Fruit fly (Drosophila melanogaster): Measurements from ENCODE around the gene Hipk.

Gene Hipk

DNA sequence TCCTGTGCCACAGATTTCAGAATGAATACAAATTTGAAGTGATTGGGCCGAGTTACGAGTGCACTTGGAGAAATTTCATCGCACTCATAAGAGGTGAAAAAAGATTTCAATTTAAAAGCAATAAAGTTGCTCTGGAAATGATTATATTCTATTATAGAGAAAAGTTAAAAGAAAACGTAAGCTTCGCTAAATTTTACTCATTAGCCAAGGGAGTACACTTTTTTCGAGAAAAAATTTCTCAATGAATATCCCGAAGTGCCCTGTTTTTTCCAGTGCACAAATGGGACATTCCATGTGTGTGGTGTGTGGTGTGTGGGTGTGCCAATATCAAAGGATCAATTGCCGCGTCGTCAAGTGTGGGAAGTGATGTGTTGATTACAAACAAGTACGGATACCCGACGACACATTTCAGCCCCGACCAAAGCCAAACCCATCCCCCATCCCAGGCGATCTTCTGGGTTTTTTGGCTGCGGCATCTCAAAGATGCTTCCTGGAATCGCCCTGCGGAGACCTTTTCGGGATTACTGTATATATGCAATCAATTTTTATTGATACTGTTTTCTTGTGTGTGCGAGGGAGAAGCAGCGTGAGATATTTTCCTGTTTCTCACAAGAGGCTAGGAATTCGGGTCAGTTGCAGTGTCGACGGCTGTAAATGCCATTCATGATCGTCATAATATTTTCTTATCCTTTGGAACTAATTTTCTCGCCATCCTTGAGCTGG lies 70.9 kb downstream of the Hipk start (continued):
- no peak for TF ChIP-seq Jarid2 (GFP tag; optimal IDR thresholded peaks at IDR 0.05)
- TF ChIP-seq Gsc (GFP tag; IDR thresholded peaks at IDR 0.05): 0 out of 2 replicates have a peak, but pooled peaks have one; percentile 23
- TF ChIP-seq ro (GFP tag; IDR thresholded peaks at IDR 0.05): no peak
- no peak for TF ChIP-seq H15 (GFP tag; IDR thresholded peaks at IDR 0.05)
- no peak for TF ChIP-seq CG9437 (GFP tag; optimal IDR thresholded peaks at IDR 0.05)
- TF ChIP-seq Side (GFP tag; optimal IDR thresholded peaks at IDR 0.05): no peak
- no peak for TF ChIP-seq usp (GFP tag; optimal IDR thresholded peaks at IDR 0.05)
- no peak for TF ChIP-seq ap (GFP tag; IDR thresholded peaks at IDR 0.05)
- peak; percentile 22 for TF ChIP-seq pnt (GFP tag; optimal IDR thresholded peaks at IDR 0.05)
- no peak for TF ChIP-seq Eip74EF (GFP tag; optimal IDR thresholded peaks at IDR 0.05)
- no peak for TF ChIP-seq CG7372 (GFP tag; IDR thresholded peaks at IDR 0.05)
- no peak for TF ChIP-seq amos (GFP tag; IDR thresholded peaks at IDR 0.05; ENCODE audit: partially characterized antibody)
- no peak for TF ChIP-seq CG9215 (GFP tag; IDR thresholded peaks at IDR 0.05)
- no peak for TF ChIP-seq prd (optimal IDR thresholded peaks at IDR 0.05)
- TF ChIP-seq prd (GFP tag; IDR thresholded peaks at IDR 0.05): peak; percentile 88
- TF ChIP-seq CG1647 (GFP tag; optimal IDR thresholded peaks at IDR 0.05): no peak
- no peak for TF ChIP-seq en (GFP tag; optimal IDR thresholded peaks at IDR 0.05)
- peak; percentile 8 for TF ChIP-seq HLH54F (GFP tag; optimal IDR thresholded peaks at IDR 0.05)
- TF ChIP-seq Atf-2 (GFP tag; optimal IDR thresholded peaks at IDR 0.05): no peak
- TF ChIP-seq CG8359 (GFP tag; optimal IDR thresholded peaks at IDR 0.05; ENCODE audit: borderline replicate concordance): peak; percentile 23
- no peak for TF ChIP-seq Doc2 (GFP tag; IDR thresholded peaks at IDR 0.05)
- peak; percentile 61 for TF ChIP-seq CG30403 (GFP tag; optimal IDR thresholded peaks at IDR 0.05)
- TF ChIP-seq CG8281 (tag; optimal IDR thresholded peaks at IDR 0.05): no peak
- no peak for TF ChIP-seq MESR4 (GFP tag; optimal IDR thresholded peaks at IDR 0.05)
- TF ChIP-seq CG14710 (tag; optimal IDR thresholded peaks at IDR 0.05): peak; percentile 77
- TF ChIP-seq CG7928 (GFP tag; optimal IDR thresholded peaks at IDR 0.05): no peak
- no peak for TF ChIP-seq sd (tag; optimal IDR thresholded peaks at IDR 0.05)
- peak; percentile 49 for TF ChIP-seq CoRest (tag; optimal IDR thresholded peaks at IDR 0.05)
- TF ChIP-seq Elba2 (GFP tag; optimal IDR thresholded peaks at IDR 0.05): peak; percentile 68
- 0 out of 2 replicates have a peak, but pooled peaks have one; percentile 6 for TF ChIP-seq stc (GFP tag; IDR thresholded peaks at IDR 0.05)
- TF ChIP-seq sqz (GFP tag; optimal IDR thresholded peaks at IDR 0.05): peak; percentile 22
- TF ChIP-seq Dfd (GFP tag; optimal IDR thresholded peaks at IDR 0.05): no peak
- peak; percentile 11 for TF ChIP-seq CG17568 (GFP tag; optimal IDR thresholded peaks at IDR 0.05)
- TF ChIP-seq Hsf (GFP tag; optimal IDR thresholded peaks at IDR 0.05): peak; percentile 22
- no peak for TF ChIP-seq CG15479 (GFP tag; optimal IDR thresholded peaks at IDR 0.05)
- no peak for TF ChIP-seq CG17612 (GFP tag; IDR thresholded peaks at IDR 0.05)
- peak; percentile 22 for TF ChIP-seq Bdp1 (GFP tag; optimal IDR thresholded peaks at IDR 0.05)
- TF ChIP-seq crc (GFP tag; optimal IDR thresholded peaks at IDR 0.05): no peak
- TF ChIP-seq CG2889 (GFP tag; IDR thresholded peaks at IDR 0.05): no peak
- TF ChIP-seq CG30431 (GFP tag; optimal IDR thresholded peaks at IDR 0.05): peak; percentile 48
- TF ChIP-seq Mes4 (GFP tag; optimal IDR thresholded peaks at IDR 0.05): no peak
- no peak for TF ChIP-seq Nf-YC (tag; optimal IDR thresholded peaks at IDR 0.05)
- TF ChIP-seq CG17385 (GFP tag; optimal IDR thresholded peaks at IDR 0.05): no peak
- peak in 1 of 2 experiments; percentile 75 for TF ChIP-seq eve (GFP tag; optimal IDR thresholded peaks at IDR 0.05)
- peak; percentile 63; the same call in 2 of the 3 replicates for TF ChIP-seq otp (GFP tag; IDR thresholded peaks at IDR 0.05)
- peak; percentile 56 for TF ChIP-seq az2 (GFP tag; optimal IDR thresholded peaks at IDR 0.05)
- TF ChIP-seq Fer2 (tag; optimal IDR thresholded peaks at IDR 0.05): no peak
- TF ChIP-seq Scr (GFP tag; IDR thresholded peaks at IDR 0.05; ENCODE audit: partially characterized antibody): no peak
- no peak for TF ChIP-seq CG12219 (GFP tag; optimal IDR thresholded peaks at IDR 0.05)
- peak; percentile 88 for TF ChIP-seq CG15696 (tag; optimal IDR thresholded peaks at IDR 0.05)

All from whole organism, embryonic.